Fruit fly (Drosophila melanogaster): ENCODE measurements around the gene CG42591.
A peak's percentile ranks its signal among the peaks of the same experiment; 100 is the strongest.

DNA sequence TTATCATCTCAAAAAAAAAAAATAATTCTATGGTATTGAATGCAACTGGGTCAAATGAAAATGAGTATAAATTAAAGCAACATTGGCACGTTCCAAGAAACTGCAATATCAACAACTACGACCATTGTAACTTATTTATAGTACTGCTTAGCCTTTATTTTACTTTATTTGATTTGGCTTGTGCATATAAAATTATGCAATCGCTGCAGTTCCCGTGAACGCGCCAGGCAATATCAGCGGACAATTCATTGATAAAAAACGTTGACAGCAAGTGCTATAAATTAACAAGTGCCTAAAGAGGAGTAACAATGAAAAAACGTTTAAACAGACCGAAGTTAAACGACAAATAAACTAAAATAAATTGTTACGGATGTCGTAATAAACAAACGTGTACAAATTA, 1.4 kb upstream of the CG42591 start:
- TF ChIP-seq CG12768 (GFP tag; optimal IDR thresholded peaks at IDR 0.05) (peak; percentile 13), CG7101 (tag; optimal IDR thresholded peaks at IDR 0.05) (no peak), CG33017 (tag; optimal IDR thresholded peaks at IDR 0.05) (no peak), tj (GFP tag; optimal IDR thresholded peaks at IDR 0.05) (peak; percentile 92), CG14711 (tag; optimal IDR thresholded peaks at IDR 0.05) (no peak), CG5204 (GFP tag; optimal IDR thresholded peaks at IDR 0.05) (no peak), Clk (GFP tag; optimal IDR thresholded peaks at IDR 0.05) (no peak), CG1620 (GFP tag; optimal IDR thresholded peaks at IDR 0.05) (no peak)

All from whole organism, adult.